Fruit fly (Drosophila melanogaster) whole organism, wandering third instar larva: ENCODE data around the gene nero.

ENCODE experiments used
- Dfd ChIP-seq: fragments of >200 bp; optimal IDR thresholded peaks from 2 replicates; lab custom pipeline; 2017; ENCODE audit warnings: missing biosample characterization, missing genetic modification characterization
- Hr78 ChIP-seq: fragments of >200 bp; optimal IDR thresholded peaks from 2 replicates; lab custom pipeline; 2017; ENCODE audit warnings: missing biosample characterization, missing genetic modification characterization
- Jra ChIP-seq: sonication (Bioruptor generic); optimal IDR thresholded peaks from 2 replicates; lab custom pipeline; 2016; ENCODE audit warnings: missing biosample characterization, missing genetic modification characterization
- Myc ChIP-seq: fragments of >200 bp; optimal IDR thresholded peaks from 2 replicates; lab custom pipeline; 2017
- OdsH ChIP-seq: fragments of 200-800 bp; sonication (Bioruptor generic); optimal IDR thresholded peaks from 2 replicates; lab custom pipeline; 2016; ENCODE audit warnings: missing biosample characterization, mild to moderate bottlenecking, missing genetic modification characterization
- Rel ChIP-seq, 2 experiments: fragments of 200-800 bp; sonication (Bioruptor generic) in 1 of 2; optimal IDR thresholded peaks; 2 replicates in 1 of 2; 3 replicates in 1 of 2; lab custom pipeline; 2016 to 2019; ENCODE audit warnings: mild to moderate bottlenecking in 2 of 2, missing biosample characterization in 2 of 2, missing genetic modification characterization in 2 of 2, moderate library complexity in 1 of 2
- Sp1 ChIP-seq: fragments of 200-800 bp; sonication (Bioruptor generic); optimal IDR thresholded peaks from 3 replicates; lab custom pipeline; 2019; ENCODE audit warnings: missing biosample characterization, mild to moderate bottlenecking, missing genetic modification characterization, moderate library complexity
- h ChIP-seq: fragments of 200-800 bp; sonication (Bioruptor generic); optimal IDR thresholded peaks from 3 replicates; lab custom pipeline; 2016; ENCODE audit warnings: missing biosample characterization, mild to moderate bottlenecking, missing genetic modification characterization
- jim ChIP-seq: fragments of 175-275, 200-325 bp; sonication (Bioruptor generic); optimal IDR thresholded peaks from 2 replicates; lab custom pipeline; 2016; ENCODE audit warnings: missing biosample characterization, mild to moderate bottlenecking, missing genetic modification characterization
- pan ChIP-seq: fragments of >200 bp; optimal IDR thresholded peaks from 2 replicates; lab custom pipeline; 2017
- psq ChIP-seq: fragments of 200-800 bp; sonication (Bioruptor generic); optimal IDR thresholded peaks from 3 replicates; lab custom pipeline; 2017; ENCODE audit warnings: missing biosample characterization, mild to moderate bottlenecking, missing genetic modification characterization, moderate library complexity
- rgr ChIP-seq: fragments of 200-800 bp; sonication (Bioruptor generic); optimal IDR thresholded peaks from 3 replicates; lab custom pipeline; 2016; ENCODE audit warnings: missing biosample characterization, mild to moderate bottlenecking, missing genetic modification characterization
- sv ChIP-seq: fragments of 200-800 bp; sonication (Bioruptor generic); optimal IDR thresholded peaks from 3 replicates; lab custom pipeline; 2016; ENCODE audit warnings: missing biosample characterization, missing genetic modification characterization
- usp ChIP-seq: fragments of >200 bp; optimal IDR thresholded peaks from 2 replicates; lab custom pipeline; 2017; ENCODE audit warnings: missing biosample characterization, missing genetic modification characterization

dm6 chr3R:31721466-31721865 lies 25.9 kb downstream of the nero start:
- TF ChIP-seq Jra (GFP tag; lab: Kevin White, UChicago) (no peak), Sp1 (GFP tag; lab: Kevin White, UChicago) (no peak), h (GFP tag; lab: Kevin White, UChicago) (no peak), Myc (lab: Kevin White, UChicago) (no peak), Dfd (no peak), pan (lab: Kevin White, UChicago) (no peak), usp (GFP tag; lab: Kevin White, UChicago) (no peak), OdsH (no peak), rgr (no peak), jim (GFP tag; lab: Kevin White, UChicago) (no peak), psq (no peak), Rel (GFP tag; optimal IDR thresholded peaks at IDR 0.05; lab: Kevin White, UChicago) (no peak), Rel (tag; optimal IDR thresholded peaks at IDR 0.05; lab: Kevin White, UChicago) (no peak), sv (GFP tag; lab: Kevin White, UChicago) (no peak), Hr78 (GFP tag; lab: Kevin White, UChicago) (no peak)
